Fruit fly (Drosophila melanogaster): ENCODE measurements around the gene svp.

The svp gene

dm6 chr3R:12250204-12250603, 8.3 kb upstream of the svp start:
- TF ChIP-seq CG17801 (GFP tag; optimal IDR thresholded peaks at IDR 0.05; ENCODE audit: partially characterized antibody), result no peak

DNA sequence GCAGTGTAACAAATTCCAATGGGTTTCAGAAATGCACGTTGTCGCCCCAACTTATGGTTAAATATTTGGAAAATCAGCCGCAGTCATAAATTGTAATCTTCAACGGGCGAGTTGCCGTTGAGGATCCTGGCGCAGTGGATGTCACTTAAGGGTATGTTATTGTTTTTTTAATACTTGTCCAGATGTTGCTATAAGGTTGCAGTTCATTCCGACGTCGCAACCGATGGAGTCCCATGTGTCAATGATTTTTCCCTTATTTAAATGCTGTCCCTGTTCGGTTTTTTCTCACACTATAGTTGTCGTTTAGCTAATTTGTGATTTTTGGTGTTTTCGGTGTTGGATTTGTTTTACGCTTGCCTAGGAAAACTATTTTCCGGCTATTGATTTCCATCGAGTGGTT, 7.0 kb upstream of the svp start:
- no peak for TF ChIP-seq CG17801 (GFP tag; optimal IDR thresholded peaks at IDR 0.05; ENCODE audit: partially characterized antibody)

DNA sequence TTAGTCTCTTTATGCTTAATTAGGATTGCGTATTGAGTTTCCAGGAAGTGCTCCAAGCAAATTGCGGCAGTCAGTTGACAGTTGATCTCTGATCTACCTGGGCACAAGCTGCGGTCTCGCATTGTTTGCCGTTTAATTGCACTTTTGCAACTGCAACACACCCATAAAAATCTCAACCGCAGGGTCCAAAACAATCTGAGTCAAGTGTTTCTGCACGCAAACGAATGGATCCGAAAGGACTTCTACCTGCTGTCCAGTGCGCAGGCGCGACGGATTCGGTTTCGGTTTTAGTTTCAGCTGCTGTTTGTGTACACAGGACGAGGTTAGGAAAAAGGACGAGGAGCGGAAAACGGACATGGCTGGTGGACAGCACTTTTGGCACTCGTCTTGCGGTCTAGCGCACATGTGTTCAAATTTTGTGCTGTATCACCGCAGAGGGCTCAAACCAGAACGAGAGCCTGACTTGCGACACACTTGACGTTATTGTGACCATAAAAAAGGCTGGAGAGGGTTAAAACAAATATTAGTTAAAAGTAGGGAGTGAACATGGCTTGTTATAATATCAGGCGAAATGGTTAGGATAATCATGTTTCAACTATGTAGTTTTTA, 6.0 kb upstream of the svp start:
- TF ChIP-seq CG17801 (GFP tag; optimal IDR thresholded peaks at IDR 0.05; ENCODE audit: partially characterized antibody), result no peak

- no peak for TF ChIP-seq CG17801 (GFP tag; optimal IDR thresholded peaks at IDR 0.05; ENCODE audit: partially characterized antibody)
These were observed 4.7 kb upstream of the svp start, which contains the start of gene CG3942 for dm6 chr3R:12253887-12254286. Gene CG3942, plus strand, starts transcription at chr3R:12254187.

dm6 chr3R:12259013-12259412, 476 bp downstream of the svp start:
- no peak for TF ChIP-seq CG17801 (GFP tag; optimal IDR thresholded peaks at IDR 0.05; ENCODE audit: partially characterized antibody)

DNA sequence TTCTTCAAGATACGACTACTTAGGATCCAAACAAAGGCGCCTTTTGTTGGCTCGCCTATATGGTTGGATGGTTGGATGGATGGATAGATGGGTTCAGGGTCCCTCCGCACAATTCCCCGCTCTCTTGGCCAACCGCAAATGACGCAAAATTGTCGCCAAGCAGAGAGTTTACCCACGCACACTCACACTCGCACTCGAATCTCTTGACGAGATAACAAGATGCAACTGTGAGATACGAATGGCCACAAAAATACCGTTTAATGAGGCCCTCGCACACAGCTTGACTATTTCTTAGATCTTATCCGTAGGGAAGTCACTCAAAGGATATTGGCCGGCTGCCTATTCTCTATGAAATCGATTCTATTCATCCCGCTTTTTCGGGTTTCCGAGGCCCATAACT, 1.3 kb downstream of the svp start:
- no peak for TF ChIP-seq CG17801 (GFP tag; optimal IDR thresholded peaks at IDR 0.05; ENCODE audit: partially characterized antibody)

DNA sequence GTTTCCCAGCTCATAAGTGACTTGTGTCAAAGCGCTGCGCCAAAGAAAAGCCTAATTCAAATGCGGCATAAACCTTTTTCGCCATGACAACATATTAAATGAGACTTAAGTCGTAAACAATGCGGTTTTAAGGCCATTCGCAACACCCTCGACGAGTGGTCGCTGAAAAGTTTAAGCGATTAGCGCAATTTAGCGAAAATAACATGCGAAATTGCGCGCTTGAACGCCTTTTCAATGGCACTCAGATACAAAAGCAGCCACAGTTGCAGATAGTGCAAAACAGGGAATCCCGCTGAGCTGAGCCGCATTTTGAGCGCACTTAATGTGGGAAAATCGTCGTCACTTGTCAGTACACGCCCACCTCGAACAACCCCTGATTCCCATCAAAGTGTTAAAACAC, 2.1 kb downstream of the svp start, which contains the start of gene CG44038:
Gene CG44038 (plus strand): TSS at position 301 of the 400 bp plus-strand sequence.
- no peak for TF ChIP-seq CG17801 (GFP tag; optimal IDR thresholded peaks at IDR 0.05; ENCODE audit: partially characterized antibody)

- TF ChIP-seq CG17801 (GFP tag; optimal IDR thresholded peaks at IDR 0.05; ENCODE audit: partially characterized antibody), result no peak
These were observed 11.4 kb downstream of the svp start for dm6 chr3R:12269889-12270403.

DNA sequence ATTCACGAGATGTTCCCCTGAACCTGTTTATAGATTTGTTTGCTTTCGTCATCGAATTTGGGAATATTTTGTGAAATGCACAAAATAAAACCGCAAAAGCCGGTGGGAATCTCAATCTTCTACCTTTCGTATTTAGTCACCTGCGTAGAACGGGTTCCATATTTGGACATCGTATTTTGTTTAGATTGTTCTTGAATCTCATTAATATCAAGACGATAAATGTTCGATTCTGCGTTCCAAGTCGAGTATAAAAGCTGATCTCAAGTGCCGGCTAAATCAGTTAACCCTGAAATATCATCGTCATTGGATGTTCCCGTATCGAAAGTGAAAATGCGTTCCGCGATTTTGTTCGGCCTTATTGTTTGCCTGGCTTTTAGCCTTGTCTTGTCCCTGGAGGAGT, 12.1 kb downstream of the svp start, which contains the start of gene CG17738:
Gene CG17738 (plus strand): TSS at position 301 of the 400 bp plus-strand sequence.
- no peak for TF ChIP-seq CG17801 (GFP tag; optimal IDR thresholded peaks at IDR 0.05; ENCODE audit: partially characterized antibody)

- TF ChIP-seq CG17801 (GFP tag; optimal IDR thresholded peaks at IDR 0.05; ENCODE audit: partially characterized antibody), result no peak
These were observed 14.3 kb downstream of the svp start, which contains the start of gene Sfp87B for dm6 chr3R:12272826-12273225. Gene Sfp87B, plus strand, starts transcription at chr3R:12273126.

DNA sequence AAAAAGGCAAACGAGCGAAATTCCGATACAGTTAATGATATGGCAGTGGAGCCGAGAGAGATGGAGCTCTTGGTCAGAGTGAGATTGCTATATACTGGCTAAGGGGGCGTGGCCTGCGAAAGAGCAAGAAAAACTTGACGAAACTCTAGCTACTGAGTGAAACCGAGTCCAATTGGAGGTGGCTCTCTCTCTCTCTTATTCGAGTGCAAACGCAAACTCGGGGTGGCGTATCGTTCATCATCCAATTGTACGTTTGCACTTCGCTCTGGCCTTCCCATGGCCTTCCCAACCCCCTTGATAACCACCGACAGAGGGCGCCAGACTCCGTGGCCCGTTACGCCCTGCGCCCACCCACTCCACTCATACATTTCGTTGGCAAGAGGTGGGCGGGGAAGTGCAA, 20.5 kb downstream of the svp start:
- no peak for TF ChIP-seq CG17801 (GFP tag; optimal IDR thresholded peaks at IDR 0.05; ENCODE audit: partially characterized antibody)

DNA sequence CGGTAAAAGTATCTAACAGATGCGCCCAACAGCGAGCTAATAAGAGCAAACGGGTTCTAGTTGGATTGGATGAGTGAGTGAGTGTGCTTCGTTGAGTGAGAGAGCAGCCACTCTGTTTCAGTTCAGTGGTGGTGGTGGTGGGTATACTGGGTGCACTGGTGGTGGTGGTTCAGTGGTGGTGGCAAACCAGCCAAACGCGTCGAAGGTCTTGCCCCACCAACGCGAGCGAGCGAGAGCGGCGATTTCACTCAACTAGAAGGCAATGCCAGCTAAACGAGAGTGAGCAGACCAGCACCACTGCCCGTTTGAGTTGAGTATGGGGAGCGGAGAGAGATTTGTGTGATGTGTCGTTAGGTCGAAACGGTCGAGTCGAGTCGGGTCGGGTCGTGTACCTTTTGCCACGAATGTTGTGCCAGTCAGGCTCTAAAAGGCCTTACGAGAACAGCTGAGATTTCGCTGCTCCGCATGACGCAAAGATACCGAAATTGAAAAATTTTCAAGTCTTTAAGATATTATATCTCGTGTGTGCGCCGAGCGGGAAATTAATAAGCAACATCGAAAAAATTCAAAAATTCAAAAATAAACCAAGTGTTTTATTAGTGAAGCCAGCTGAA, 22.3 kb downstream of the svp start:
- TF ChIP-seq CG17801 (GFP tag; optimal IDR thresholded peaks at IDR 0.05; ENCODE audit: partially characterized antibody), result no peak

DNA sequence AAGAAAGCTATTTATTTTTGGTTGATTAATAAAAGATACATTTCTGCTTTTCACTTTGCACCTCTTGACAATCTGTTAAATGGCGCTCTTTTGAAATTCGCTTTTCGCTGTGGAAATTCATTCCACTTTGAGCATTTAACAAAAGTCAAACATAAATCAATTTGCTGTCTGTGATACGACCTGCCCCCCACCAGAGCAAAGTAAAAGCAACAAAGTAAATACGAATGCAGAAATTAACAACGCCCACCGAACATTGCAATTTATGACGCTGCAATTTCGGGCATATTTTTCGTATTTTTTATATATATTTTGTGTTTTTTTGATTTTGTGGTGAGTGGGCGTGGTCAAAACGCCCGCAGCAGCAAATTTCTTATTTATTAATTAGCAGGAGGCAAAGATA, 27.1 kb downstream of the svp start:
- no peak for TF ChIP-seq CG17801 (GFP tag; optimal IDR thresholded peaks at IDR 0.05; ENCODE audit: partially characterized antibody)

dm6 chr3R:12288580-12289299, 30.2 kb downstream of the svp start:
- no peak for TF ChIP-seq CG17801 (GFP tag; optimal IDR thresholded peaks at IDR 0.05; ENCODE audit: partially characterized antibody)

DNA sequence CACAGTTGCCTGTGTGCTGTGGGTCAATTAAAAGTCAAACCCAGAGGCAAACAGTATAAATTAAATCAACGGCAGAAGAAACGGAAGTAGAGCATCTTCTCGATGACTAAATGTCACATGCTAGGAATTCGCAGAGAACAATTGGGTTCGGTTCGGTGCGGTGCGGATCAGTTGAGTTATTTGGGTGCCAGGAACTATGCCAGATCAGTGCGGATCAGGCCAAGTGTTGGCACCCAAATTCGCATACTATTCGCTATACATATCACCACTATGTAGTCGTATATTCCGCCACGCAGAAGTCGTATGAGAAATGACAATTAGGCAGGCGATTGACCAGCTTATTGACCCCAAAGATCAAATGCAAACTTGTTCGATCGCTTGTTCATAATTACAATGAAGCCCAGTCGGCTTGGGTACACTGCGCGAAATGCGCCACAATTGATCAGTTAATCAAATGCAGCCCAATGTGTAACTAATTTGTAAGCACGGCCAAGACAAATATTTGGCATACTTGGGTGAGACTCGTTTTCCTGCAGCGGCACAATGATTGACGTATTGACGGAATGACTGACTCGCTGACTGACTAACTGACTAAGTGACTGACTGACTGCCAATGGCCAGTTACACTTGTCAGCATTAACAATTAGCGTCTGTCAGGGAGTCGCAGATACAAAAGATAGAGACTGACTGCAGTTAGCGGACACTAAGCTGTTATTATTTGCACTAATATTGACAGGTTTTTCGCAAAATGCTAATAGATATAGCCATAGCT, 32.1 kb downstream of the svp start:
- no peak for TF ChIP-seq CG17801 (GFP tag; optimal IDR thresholded peaks at IDR 0.05; ENCODE audit: partially characterized antibody)

Data from ovary, adult (tissue).